Worm (Caenorhabditis elegans): Measurements from ENCODE around the gene pup-2.

Gene pup-2

DNA sequence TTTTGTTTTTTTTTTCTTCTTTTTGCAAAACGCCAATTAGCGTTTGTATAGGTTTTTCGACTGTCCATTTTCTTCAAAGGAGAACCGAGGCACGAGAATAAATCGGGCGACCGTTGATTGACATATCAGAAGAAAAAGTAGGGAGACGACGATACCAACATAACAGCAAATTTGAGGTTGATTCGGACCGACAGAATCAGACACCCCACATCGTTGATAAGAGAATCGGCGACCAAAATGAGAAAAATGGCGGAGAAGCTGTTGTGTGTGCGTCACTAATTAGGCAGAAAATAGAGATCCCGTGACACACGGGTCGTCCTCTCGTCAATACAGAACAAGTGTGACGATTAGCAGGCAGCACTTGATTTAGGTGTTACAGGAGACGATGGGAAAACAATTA lies 43.8 kb upstream of the pup-2 start:
- no peak for TF ChIP-seq dve-1 (tag; optimal IDR thresholded peaks at IDR 0.05)
- TF ChIP-seq ceh-45 (GFP tag; IDR thresholded peaks at IDR 0.05): no peak
- no peak for TF ChIP-seq che-1 (tag; optimal IDR thresholded peaks at IDR 0.05)
- TF ChIP-seq K02D7.2 (tag; optimal IDR thresholded peaks at IDR 0.05): no peak
- no peak for TF ChIP-seq pax-1 (tag; optimal IDR thresholded peaks at IDR 0.05)
- TF ChIP-seq ref-2 (tag; optimal IDR thresholded peaks at IDR 0.05): no peak
- TF ChIP-seq hlh-30 (tag; optimal IDR thresholded peaks at IDR 0.05; ENCODE audit: insufficient read depth): peak; percentile 28
- no peak for TF ChIP-seq odd-2 (tag; optimal IDR thresholded peaks at IDR 0.05)
- peak; percentile 4 for TF ChIP-seq unc-55 (GFP tag; optimal IDR thresholded peaks at IDR 0.05)
- no peak for TF ChIP-seq ceh-18 (tag; optimal IDR thresholded peaks at IDR 0.05)

DNA sequence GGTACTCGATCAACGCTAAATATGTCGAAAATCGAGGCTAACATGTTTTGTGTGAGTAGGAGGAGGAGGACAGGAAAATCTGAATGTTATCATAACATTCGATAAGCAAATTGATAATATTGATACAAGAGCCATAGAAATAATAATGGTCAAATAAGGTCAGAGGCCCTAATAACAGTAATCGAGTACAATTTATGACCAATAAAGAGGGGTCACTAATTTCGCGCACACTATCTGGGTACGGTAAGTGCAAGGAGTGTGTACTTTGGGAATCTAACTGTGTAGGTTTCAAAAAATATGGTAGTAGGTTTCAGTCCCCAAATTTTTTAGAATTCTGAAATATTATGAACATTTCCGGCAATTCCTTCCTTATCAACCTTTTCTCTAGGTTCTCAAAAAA lies 42.2 kb upstream of the pup-2 start:
- TF ChIP-seq elt-2 (tag; optimal IDR thresholded peaks at IDR 0.05) (peak; percentile 18), ceh-14 (tag; optimal IDR thresholded peaks at IDR 0.05) (no peak)

DNA sequence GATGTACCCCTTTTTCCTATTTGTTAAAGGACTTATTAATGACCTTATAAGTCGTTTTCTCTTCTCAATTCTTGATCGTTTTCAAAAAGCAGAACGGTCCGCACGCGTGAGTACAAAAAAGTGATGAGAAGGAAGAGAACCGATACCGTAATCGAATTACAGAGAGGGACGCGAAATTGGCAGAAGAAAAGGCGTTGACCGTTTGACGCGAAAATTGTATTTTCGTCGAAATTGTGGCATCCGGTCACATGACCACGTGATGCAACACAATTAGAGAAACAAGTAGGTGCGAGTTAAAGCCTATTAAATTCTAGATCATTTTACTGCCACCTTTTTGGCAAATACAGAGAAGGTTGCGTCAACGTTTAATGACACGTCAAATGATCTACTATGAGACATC lies 41.6 kb upstream of the pup-2 start:
- TF ChIP-seq unc-42 (tag; optimal IDR thresholded peaks at IDR 0.05) (no peak), hlh-30 (tag; optimal IDR thresholded peaks at IDR 0.05; ENCODE audit: insufficient read depth) (peak; percentile 23)

ce11 chrIII:5145874-5146273 lies 39.8 kb upstream of the pup-2 start:
- TF ChIP-seq ceh-18 (tag; optimal IDR thresholded peaks at IDR 0.05): no peak

- TF ChIP-seq tbx-2 (tag; optimal IDR thresholded peaks at IDR 0.05): peak; percentile 74
- TF ChIP-seq che-1 (tag; optimal IDR thresholded peaks at IDR 0.05): no peak
- peak; percentile 91 for TF ChIP-seq elt-2 (tag; optimal IDR thresholded peaks at IDR 0.05)
Observed at ce11 chrIII:5146749-5147148, 39.0 kb upstream of the pup-2 start.

ce11 chrIII:5147445-5147844 lies 38.3 kb upstream of the pup-2 start:
- TF ChIP-seq ceh-9 (tag; optimal IDR thresholded peaks at IDR 0.05) (no peak), rnt-1 (tag; optimal IDR thresholded peaks at IDR 0.05) (no peak), hlh-13 (GFP tag; optimal IDR thresholded peaks at IDR 0.05) (no peak), pqm-1 (tag; optimal IDR thresholded peaks at IDR 0.05) (no peak), ceh-45 (GFP tag; IDR thresholded peaks at IDR 0.05) (no peak), pax-1 (tag; optimal IDR thresholded peaks at IDR 0.05) (no peak), hlh-6 (tag; optimal IDR thresholded peaks at IDR 0.05) (no peak), pha-2 (tag; optimal IDR thresholded peaks at IDR 0.05) (no peak), ztf-16 (tag; optimal IDR thresholded peaks at IDR 0.05) (no peak), ceh-14 (tag; optimal IDR thresholded peaks at IDR 0.05) (no peak), fkh-6 (tag; optimal IDR thresholded peaks at IDR 0.05) (no peak), ceh-2 (tag; optimal IDR thresholded peaks at IDR 0.05) (no peak), ceh-31 (tag; optimal IDR thresholded peaks at IDR 0.05) (no peak), ceh-34 (tag; optimal IDR thresholded peaks at IDR 0.05) (no peak), unc-55 (GFP tag; optimal IDR thresholded peaks at IDR 0.05) (no peak), gmeb-2 (tag; optimal IDR thresholded peaks at IDR 0.05) (no peak), pros-1 (tag; optimal IDR thresholded peaks at IDR 0.05) (no peak), pat-9 (tag; optimal IDR thresholded peaks at IDR 0.05) (no peak), K02D7.2 (tag; optimal IDR thresholded peaks at IDR 0.05) (no peak)

DNA sequence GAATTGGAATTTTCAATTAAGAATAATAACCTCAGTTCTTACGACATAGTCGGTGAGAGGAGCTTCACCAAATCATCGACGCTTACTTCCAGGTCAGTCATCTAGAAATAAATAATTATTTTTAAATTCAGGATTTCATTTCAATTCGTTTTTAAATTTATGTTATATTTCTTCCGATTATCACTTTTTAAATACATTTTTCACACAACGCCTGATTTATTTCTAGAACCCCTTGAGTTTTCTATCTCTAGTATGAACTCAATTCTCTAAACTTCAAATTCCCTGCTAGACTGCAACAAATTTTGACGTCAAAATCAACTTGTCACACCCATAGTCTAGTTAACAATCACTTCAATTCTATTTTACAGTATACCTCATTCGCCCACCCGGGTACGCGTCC lies 36.2 kb upstream of the pup-2 start, which contains the start of gene Y54H5A.2:
Y54H5A.2 (minus strand) TSS at position 101 of the 400 bp plus-strand sequence.
- TF ChIP-seq hlh-6 (tag; optimal IDR thresholded peaks at IDR 0.05) (no peak), sox-4 (tag; optimal IDR thresholded peaks at IDR 0.05) (no peak), pat-9 (tag; optimal IDR thresholded peaks at IDR 0.05) (no peak), lin-11 (tag; optimal IDR thresholded peaks at IDR 0.05) (no peak), tbx-2 (tag; optimal IDR thresholded peaks at IDR 0.05) (no peak), ceh-22 (tag; optimal IDR thresholded peaks at IDR 0.05) (no peak), unc-55 (GFP tag; optimal IDR thresholded peaks at IDR 0.05) (no peak), C08G9.2 (tag; optimal IDR thresholded peaks at IDR 0.05) (no peak), ceh-18 (tag; optimal IDR thresholded peaks at IDR 0.05) (no peak), eyg-1 (tag; optimal IDR thresholded peaks at IDR 0.05) (no peak), fkh-10 (GFP tag; optimal IDR thresholded peaks at IDR 0.05) (no peak), ceh-6 (GFP tag; optimal IDR thresholded peaks at IDR 0.05) (no peak), Y22D7AL.16 (tag; optimal IDR thresholded peaks at IDR 0.05) (no peak), hlh-30 (tag; optimal IDR thresholded peaks at IDR 0.05; ENCODE audit: insufficient read depth) (no peak), unc-86 (tag; optimal IDR thresholded peaks at IDR 0.05) (no peak), ama-1 (optimal IDR thresholded peaks at IDR 0.05) (no peak)
